Worm (Caenorhabditis elegans): ENCODE measurements around the gene str-139.

DNA sequence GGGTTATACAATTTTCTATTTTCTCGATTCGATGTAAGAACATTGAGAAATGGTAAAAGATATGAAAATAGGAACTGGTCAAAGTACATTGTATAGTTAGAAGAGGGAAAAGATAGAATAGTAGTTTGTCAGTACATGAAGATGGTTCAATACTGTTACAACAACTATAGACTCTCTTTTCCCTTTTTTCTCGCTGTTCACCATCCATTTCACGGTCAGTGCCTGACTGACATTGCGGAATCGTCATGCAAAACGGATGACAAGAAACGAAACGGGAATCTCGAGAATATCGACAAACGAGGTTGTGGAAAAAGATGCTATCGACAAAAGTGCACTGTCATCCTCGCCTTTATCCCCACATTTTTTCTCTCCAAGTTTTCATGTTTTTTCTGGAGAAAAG lies 18.3 kb downstream of the str-139 start:
- TF ChIP-seq blmp-1 (tag; optimal IDR thresholded peaks at IDR 0.05) (no peak), unc-62 (GFP tag; optimal IDR thresholded peaks at IDR 0.05) (no peak), nhr-76 (tag; optimal IDR thresholded peaks at IDR 0.05) (no peak), snpc-4 (tag; optimal IDR thresholded peaks at IDR 0.05) (no peak), ces-1 (GFP tag; optimal IDR thresholded peaks at IDR 0.05) (no peak), mep-1 (tag; optimal IDR thresholded peaks at IDR 0.05) (no peak)
